Fruit fly (Drosophila melanogaster) whole organism, embryonic: ENCODE measurements around the gene PGRP-LE.

Experiments used
- Adf1 ChIP-seq: fragments of 200-800 bp; sonication (Bioruptor generic); IDR thresholded peaks from 2 replicates; pipeline ENCODE4 v1.3.6; 2022; ENCODE audit warnings: missing biosample characterization, missing genetic modification characterization
- B-H1 ChIP-seq: fragments of 200-800 bp; sonication (Bioruptor generic); IDR thresholded peaks from 3 replicates; pipeline ENCODE4 v1.3.6; 2022; ENCODE audit warnings: missing biosample characterization, missing genetic modification characterization
- Bgb ChIP-seq: fragments of 200-800 bp; sonication (Bioruptor generic); IDR thresholded peaks from 2 replicates; pipeline ENCODE4 v1.3.6; 2022; ENCODE audit warnings: missing biosample characterization, missing genetic modification characterization; ENCODE audit not compliant: partially characterized antibody
- CG10209 ChIP-seq: fragments of 200-800 bp; sonication (Bioruptor generic); optimal IDR thresholded peaks from 3 replicates; lab custom pipeline; 2017; ENCODE audit warnings: missing biosample characterization, mild to moderate bottlenecking, missing genetic modification characterization, missing genetic modification reagents
- CG10267 ChIP-seq: fragments of 200-800 bp; sonication (Bioruptor generic); optimal IDR thresholded peaks from 2 replicates; lab custom pipeline; 2018; ENCODE audit warnings: missing biosample characterization, mild to moderate bottlenecking, missing genetic modification characterization, moderate library complexity
- CG10462 ChIP-seq: fragments of 200-800 bp; sonication (Bioruptor generic); optimal IDR thresholded peaks from 2 replicates; lab custom pipeline; 2016; ENCODE audit warnings: missing biosample characterization, missing genetic modification characterization
- CG12391 ChIP-seq: fragments of 200-800 bp; sonication (Bioruptor generic); optimal IDR thresholded peaks from 3 replicates; lab custom pipeline; 2018; ENCODE audit warnings: missing biosample characterization, mild to moderate bottlenecking, missing genetic modification characterization, moderate library complexity
- CG12659 ChIP-seq: fragments of 200-800 bp; sonication (Bioruptor generic); optimal IDR thresholded peaks from 3 replicates; lab custom pipeline; 2017; ENCODE audit warnings: mild to moderate bottlenecking, missing biosample characterization, missing genetic modification reagents, missing genetic modification characterization
- CG14860 ChIP-seq: fragments of 200-800 bp; sonication (Bioruptor generic); IDR thresholded peaks from 3 replicates; pipeline ENCODE4 v1.3.6; 2022; ENCODE audit warnings: missing biosample characterization, missing genetic modification characterization; ENCODE audit not compliant: partially characterized antibody
- CG15479 ChIP-seq: fragments of 200-800 bp; sonication (Bioruptor generic); optimal IDR thresholded peaks from 3 replicates; lab custom pipeline; 2019; ENCODE audit warnings: missing biosample characterization, mild to moderate bottlenecking, missing genetic modification characterization, moderate library complexity
- CG15514 ChIP-seq: fragments of 200-800 bp; sonication (Bioruptor generic); optimal IDR thresholded peaks from 3 replicates; lab custom pipeline; 2017; ENCODE audit warnings: missing biosample characterization, missing genetic modification characterization, mild to moderate bottlenecking, moderate library complexity, missing genetic modification reagents
- CG16813 ChIP-seq: fragments of 200-800 bp; sonication (Bioruptor generic); IDR thresholded peaks from 3 replicates; pipeline ENCODE4 v1.3.6; 2022; ENCODE audit warnings: missing biosample characterization, missing genetic modification characterization; ENCODE audit not compliant: partially characterized antibody
- CG17186 ChIP-seq: fragments of 200-800 bp; sonication (Bioruptor generic); optimal IDR thresholded peaks from 3 replicates; lab custom pipeline; 2017; ENCODE audit warnings: missing biosample characterization, missing genetic modification reagents, missing genetic modification characterization
- CG17568 ChIP-seq: fragments of 200-800 bp; sonication (Bioruptor generic); optimal IDR thresholded peaks from 2 replicates; lab custom pipeline; 2018; ENCODE audit warnings: missing biosample characterization, mild to moderate bottlenecking, missing genetic modification characterization, moderate library complexity
- CG2712 ChIP-seq: fragments of 200-800 bp; optimal IDR thresholded peaks from 3 replicates; lab custom pipeline; 2019; ENCODE audit warnings: missing biosample characterization, mild to moderate bottlenecking, missing genetic modification characterization, moderate library complexity
- CG33557 ChIP-seq: fragments of 200-800 bp; sonication (Bioruptor generic); optimal IDR thresholded peaks from 2 replicates; lab custom pipeline; 2019; ENCODE audit warnings: missing biosample characterization, mild to moderate bottlenecking, missing genetic modification characterization, moderate library complexity
- CG4617 ChIP-seq: fragments of 200-800 bp; sonication (Bioruptor generic); optimal IDR thresholded peaks from 3 replicates; lab custom pipeline; 2016; ENCODE audit warnings: missing biosample characterization, missing genetic modification characterization, borderline replicate concordance
- CG8478 ChIP-seq: fragments of >200 bp; optimal IDR thresholded peaks from 2 replicates; lab custom pipeline; 2018
- CTCF ChIP-seq: fragments of 200-800 bp; sonication (Bioruptor generic); optimal IDR thresholded peaks from 2 replicates; lab custom pipeline; 2017; ENCODE audit warnings: missing biosample characterization, mild to moderate bottlenecking, missing genetic modification characterization, moderate library complexity
- D19A ChIP-seq: fragments of 200-800 bp; optimal IDR thresholded peaks from 3 replicates; lab custom pipeline; 2019; ENCODE audit warnings: missing biosample characterization, mild to moderate bottlenecking, missing genetic modification characterization, moderate library complexity
- Dad ChIP-seq: fragments of 200-800 bp; sonication (Bioruptor generic); optimal IDR thresholded peaks from 3 replicates; lab custom pipeline; 2016; ENCODE audit warnings: missing biosample characterization, missing genetic modification characterization
- Dp ChIP-seq: fragments of 200-800 bp; sonication (Bioruptor generic); optimal IDR thresholded peaks from 2 replicates; lab custom pipeline; 2018; ENCODE audit warnings: missing biosample characterization, mild to moderate bottlenecking, missing genetic modification characterization, moderate library complexity
- Lhr ChIP-seq: fragments of 200-800 bp; sonication (Bioruptor generic); optimal IDR thresholded peaks from 3 replicates; lab custom pipeline; 2017; ENCODE audit warnings: mild to moderate bottlenecking, missing biosample characterization, missing genetic modification reagents, missing genetic modification characterization
- MESR4 ChIP-seq: fragments of 200-800 bp; sonication (Bioruptor generic); optimal IDR thresholded peaks from 2 replicates; lab custom pipeline; 2018; ENCODE audit warnings: missing biosample characterization, mild to moderate bottlenecking, missing genetic modification characterization, moderate library complexity
- Med ChIP-seq: fragments of 200-800 bp; sonication (Bioruptor generic); peaks from one replicate; lab custom pipeline; 2016; ENCODE audit warnings: missing biosample characterization, missing genetic modification characterization, mild to moderate bottlenecking, inconsistent platforms, moderate library complexity
- NK7.1 ChIP-seq: fragments of 200-800 bp; sonication (Bioruptor generic); optimal IDR thresholded peaks from 3 replicates; lab custom pipeline; 2016; ENCODE audit warnings: missing biosample characterization, missing genetic modification characterization
- Pdp1 ChIP-seq, 2 experiments: fragments of 200-800 bp; sonication (Bioruptor generic); optimal IDR thresholded peaks; 3 replicates each; lab custom pipeline; 2016; ENCODE audit warnings: missing biosample characterization in 2 of 2, missing genetic modification characterization in 2 of 2, mild to moderate bottlenecking in 1 of 2, moderate library complexity in 1 of 2
- Scr ChIP-seq: fragments of 200-800 bp; sonication (Bioruptor generic); IDR thresholded peaks from 2 replicates; pipeline ENCODE4 v1.3.6; 2022; ENCODE audit warnings: missing biosample characterization, missing genetic modification characterization; ENCODE audit not compliant: partially characterized antibody
- Stat92E ChIP-seq, 3 experiments: fragments of >200 bp in 2 of 3; fragments of 200-800 bp in 1 of 3; sonication (Bioruptor generic) in 1 of 3; optimal IDR thresholded peaks; 2 replicates each; lab custom pipeline; 2017 to 2019; ENCODE audit warnings: missing biosample characterization in 3 of 3, missing genetic modification characterization in 3 of 3, mild to moderate bottlenecking in 1 of 3, moderate library complexity in 1 of 3
- caup ChIP-seq: fragments of 200-800 bp; sonication (Bioruptor generic); optimal IDR thresholded peaks from 3 replicates; lab custom pipeline; 2017; ENCODE audit warnings: missing biosample characterization, mild to moderate bottlenecking, missing genetic modification characterization, moderate library complexity; ENCODE audit not compliant: severe bottlenecking
- cg ChIP-seq: fragments of 200-800 bp; sonication (Bioruptor generic); optimal IDR thresholded peaks from 3 replicates; lab custom pipeline; 2019; ENCODE audit warnings: missing biosample characterization, mild to moderate bottlenecking, missing genetic modification characterization, moderate library complexity
- crp ChIP-seq, 2 experiments: fragments of 200-800 bp; sonication (Bioruptor generic); optimal IDR thresholded peaks; 2 replicates in 1 of 2; 3 replicates in 1 of 2; lab custom pipeline; 2017; ENCODE audit warnings: missing biosample characterization in 2 of 2, missing genetic modification characterization in 2 of 2, mild to moderate bottlenecking in 1 of 2, moderate library complexity in 1 of 2
- ewg ChIP-seq: fragments of 200-800 bp; sonication (Bioruptor generic); optimal IDR thresholded peaks from 3 replicates; lab custom pipeline; 2017; ENCODE audit warnings: mild to moderate bottlenecking, missing biosample characterization, missing genetic modification reagents, missing genetic modification characterization
- gce ChIP-seq: fragments of 200-800 bp; sonication (Bioruptor generic); IDR thresholded peaks from 3 replicates; pipeline ENCODE4 v1.3.6; 2022; ENCODE audit warnings: missing biosample characterization, missing genetic modification characterization
- gfzf ChIP-seq: fragments of 200-800 bp; sonication (Bioruptor generic); optimal IDR thresholded peaks from 2 replicates; lab custom pipeline; 2016; ENCODE audit warnings: missing biosample characterization, mild to moderate bottlenecking, missing genetic modification characterization, moderate library complexity
- grau ChIP-seq: fragments of 200-800 bp; optimal IDR thresholded peaks from 3 replicates; lab custom pipeline; 2019; ENCODE audit warnings: missing biosample characterization, mild to moderate bottlenecking, missing genetic modification characterization, moderate library complexity
- grn ChIP-seq: fragments of 200-800 bp; sonication (Bioruptor generic); optimal IDR thresholded peaks from 3 replicates; lab custom pipeline; 2017; ENCODE audit warnings: missing biosample characterization, missing genetic modification characterization
- lbe ChIP-seq: fragments of 200-800 bp; sonication (Bioruptor generic); optimal IDR thresholded peaks from 2 replicates; lab custom pipeline; 2016; ENCODE audit warnings: missing biosample characterization, mild to moderate bottlenecking, missing genetic modification characterization
- luna ChIP-seq: fragments of 200-800 bp; sonication (Bioruptor generic); optimal IDR thresholded peaks from 2 replicates; lab custom pipeline; 2016; ENCODE audit warnings: missing biosample characterization, missing genetic modification characterization
- nom ChIP-seq: fragments of 200-800 bp; sonication (Bioruptor generic); optimal IDR thresholded peaks from 2 replicates; lab custom pipeline; 2017; ENCODE audit warnings: missing biosample characterization, missing genetic modification characterization, mild to moderate bottlenecking, moderate library complexity, missing genetic modification reagents
- pan ChIP-seq, 4 experiments: fragments of >200 bp in 3 of 4; fragments of 200-800 bp in 1 of 4; sonication (Bioruptor generic) in 1 of 4; optimal IDR thresholded peaks in 3 of 4; IDR thresholded peaks in 1 of 4; 2 replicates each; pipeline versions ENCODE4 v1.3.6 to Lab custom; 2017 to 2022; ENCODE audit warnings: missing biosample characterization in 2 of 4, missing genetic modification characterization in 2 of 4, mixed read lengths in 1 of 4
- sisA ChIP-seq: fragments of 200-800 bp; sonication (Bioruptor generic); IDR thresholded peaks from 2 replicates; pipeline ENCODE4 v1.3.6; 2022; ENCODE audit warnings: missing biosample characterization, missing genetic modification characterization
- sqz ChIP-seq: fragments of 200-800 bp; sonication (Bioruptor generic); optimal IDR thresholded peaks from 3 replicates; lab custom pipeline; 2018; ENCODE audit warnings: missing biosample characterization, mild to moderate bottlenecking, missing genetic modification characterization
- stwl ChIP-seq: fragments of 200-800 bp; sonication (Bioruptor generic); optimal IDR thresholded peaks from 3 replicates; lab custom pipeline; 2018; ENCODE audit warnings: missing biosample characterization, mild to moderate bottlenecking, missing genetic modification characterization, moderate library complexity
- tap ChIP-seq: fragments of 200-800 bp; optimal IDR thresholded peaks from 3 replicates; lab custom pipeline; 2019; ENCODE audit warnings: missing biosample characterization, mild to moderate bottlenecking, missing genetic modification characterization, moderate library complexity
- trem ChIP-seq: fragments of 200-800 bp; optimal IDR thresholded peaks from 3 replicates; lab custom pipeline; 2019; ENCODE audit warnings: missing biosample characterization, mild to moderate bottlenecking, missing genetic modification characterization, moderate library complexity
- twi ChIP-seq: fragments of 200-800 bp; optimal IDR thresholded peaks from 2 replicates; lab custom pipeline; 2019; ENCODE audit warnings: missing biosample characterization, mild to moderate bottlenecking, missing genetic modification characterization, moderate library complexity

The PGRP-LE gene

dm6 chrX:15852815-15853542, 49.3 kb upstream of the PGRP-LE start, which contains the start of the genes UBL3 and CG15914 (continued):
- TF ChIP-seq CG12659 (GFP tag; lab: Kevin White, UChicago) (peak; percentile 68), Bgb (no peak), crp (GFP tag; optimal IDR thresholded peaks at IDR 0.05; lab: Kevin White, UChicago) (peak; percentile 44 to 89), D19A (tag; lab: Kevin White, UChicago) (peak; percentile 25), tap (tag; lab: Kevin White, UChicago) (no peak), CG17568 (GFP tag; lab: Kevin White, UChicago) (peak; percentile 39), CG15514 (GFP tag; lab: Kevin White, UChicago) (peak; percentile 69), CG12391 (tag; lab: Kevin White, UChicago) (peak; percentile 57), CG33557 (GFP tag; lab: Kevin White, UChicago) (no peak), Pdp1 (GFP tag; optimal IDR thresholded peaks at IDR 0.05; lab: Kevin White, UChicago) (peak in 1 of 2 experiments; percentile 53), pan (optimal IDR thresholded peaks at IDR 0.05; lab: Kevin White, UChicago) (no peak), pan (GFP tag; optimal IDR thresholded peaks at IDR 0.05 in 1 of 2, IDR thresholded peaks at IDR 0.05 in 1 of 2) (no peak), CG10267 (tag; lab: Kevin White, UChicago) (peak; percentile 34), twi (tag; lab: Kevin White, UChicago) (peak; percentile 14), stwl (tag; lab: Kevin White, UChicago) (peak; percentile 45), CG2712 (tag; lab: Kevin White, UChicago) (peak; percentile 41), Dad (GFP tag; lab: Kevin White, UChicago) (no peak), Stat92E (GFP tag; optimal IDR thresholded peaks at IDR 0.05; lab: Kevin White, UChicago) (peak in 1 of 3 experiments; percentile 13), grau (tag; lab: Kevin White, UChicago) (peak; percentile 35), luna (no peak), CTCF (GFP tag; lab: Kevin White, UChicago) (no peak), ewg (GFP tag; lab: Kevin White, UChicago) (peak; percentile 60), Scr (GFP tag; lab: Robert Waterston, UW) (peak; percentile 53; the same call in 1 of the 2 replicates), Adf1 (GFP tag; lab: Robert Waterston, UW) (no peak), CG14860 (no peak), Lhr (GFP tag; lab: Kevin White, UChicago) (peak; percentile 47), trem (peak; percentile 80), NK7.1 (no peak), lbe (GFP tag; lab: Kevin White, UChicago) (peak; percentile 37), nom (GFP tag; lab: Kevin White, UChicago) (peak; percentile 15), grn (GFP tag; lab: Kevin White, UChicago) (no peak), CG8478 (no peak), B-H1 (GFP tag; lab: Robert Waterston, UW) (no peak), CG15479 (GFP tag; lab: Kevin White, UChicago) (peak; percentile 98), gce (GFP tag; lab: Robert Waterston, UW) (no peak), caup (GFP tag; lab: Kevin White, UChicago) (no peak), sqz (GFP tag; lab: Kevin White, UChicago) (peak; percentile 91), CG10462 (no peak), CG16813 (0 out of 3 replicates have a peak, but pooled peaks have one; percentile 7), MESR4 (GFP tag; lab: Kevin White, UChicago) (peak; percentile 80), Dp (GFP tag; lab: Kevin White, UChicago) (peak; percentile 59), CG10209 (no peak), gfzf (GFP tag; lab: Kevin White, UChicago) (peak; percentile 81), CG17186 (GFP tag; lab: Kevin White, UChicago) (peak; percentile 75), CG4617 (GFP tag; lab: Kevin White, UChicago) (peak; percentile 25), cg (GFP tag; lab: Kevin White, UChicago) (peak; percentile 85), sisA (GFP tag; lab: Robert Waterston, UW) (no peak), Med (GFP tag; lab: Kevin White, UChicago) (peak; percentile 57)
